Worm (Caenorhabditis elegans): ENCODE measurements around the gene ZK813.1.
A peak's percentile ranks its signal among the peaks of the same experiment; 100 is the strongest.

Gene ZK813.1

ce11 chrX:3488074-3488688 is 42.1 kb downstream of the ZK813.1 start:
- TF ChIP-seq rnt-1 (tag; optimal IDR thresholded peaks at IDR 0.05) (peak; percentile 53), unc-55 (GFP tag; optimal IDR thresholded peaks at IDR 0.05) (peak; percentile 75), ama-1 (optimal IDR thresholded peaks at IDR 0.05) (no peak), ztf-16 (tag; optimal IDR thresholded peaks at IDR 0.05) (no peak)

ce11 chrX:3488993-3489392 is 42.9 kb downstream of the ZK813.1 start, which contains the start of gene C12D12.3:
Gene C12D12.3, plus strand, starts transcription at chrX:3489293.
- TF ChIP-seq sox-4 (tag; optimal IDR thresholded peaks at IDR 0.05) = no peak
- TF ChIP-seq ceh-45 (GFP tag; IDR thresholded peaks at IDR 0.05) = no peak
- no peak for TF ChIP-seq pax-1 (tag; optimal IDR thresholded peaks at IDR 0.05)
- TF ChIP-seq nhr-11 (tag; optimal IDR thresholded peaks at IDR 0.05) = no peak

- TF ChIP-seq ama-1 (optimal IDR thresholded peaks at IDR 0.05) = no peak
- TF ChIP-seq tbx-7 (tag; optimal IDR thresholded peaks at IDR 0.05) = no peak
- TF ChIP-seq pqm-1 (tag; optimal IDR thresholded peaks at IDR 0.05) = no peak
- no peak for TF ChIP-seq F13H6.1 (tag; optimal IDR thresholded peaks at IDR 0.05)
- TF ChIP-seq eyg-1 (tag; optimal IDR thresholded peaks at IDR 0.05) = no peak
- TF ChIP-seq ceh-45 (GFP tag; IDR thresholded peaks at IDR 0.05) = no peak
- TF ChIP-seq unc-86 (tag; optimal IDR thresholded peaks at IDR 0.05) = no peak
- TF ChIP-seq pha-2 (tag; optimal IDR thresholded peaks at IDR 0.05) = no peak
- no peak for TF ChIP-seq ceh-34 (tag; optimal IDR thresholded peaks at IDR 0.05)
- TF ChIP-seq ceh-31 (tag; optimal IDR thresholded peaks at IDR 0.05) = no peak
Measured at ce11 chrX:3492431-3492830, 46.3 kb downstream of the ZK813.1 start.

- TF ChIP-seq elt-2 (tag; optimal IDR thresholded peaks at IDR 0.05) (no peak), pqm-1 (tag; optimal IDR thresholded peaks at IDR 0.05) (no peak), hlh-8 (tag; optimal IDR thresholded peaks at IDR 0.05) (no peak), unc-86 (tag; optimal IDR thresholded peaks at IDR 0.05) (no peak), pha-2 (tag; optimal IDR thresholded peaks at IDR 0.05) (no peak), dmd-4 (tag; optimal IDR thresholded peaks at IDR 0.05; ENCODE audit: borderline replicate concordance) (no peak), elt-4 (tag; optimal IDR thresholded peaks at IDR 0.05) (no peak), pha-4 (tag; optimal IDR thresholded peaks at IDR 0.05) (no peak), Y22D7AL.16 (tag; optimal IDR thresholded peaks at IDR 0.05) (no peak), lin-11 (tag; optimal IDR thresholded peaks at IDR 0.05) (no peak)
Measured at ce11 chrX:3494634-3495033, 48.5 kb downstream of the ZK813.1 start.

ce11 chrX:3495776-3496175 is 49.7 kb downstream of the ZK813.1 start, which contains the start of gene glt-1:
Gene glt-1, plus strand, starts transcription at chrX:3496026.
- TF ChIP-seq T23F11.4 (GFP tag; optimal IDR thresholded peaks at IDR 0.05) = no peak
- no peak for TF ChIP-seq ceh-30 (tag; optimal IDR thresholded peaks at IDR 0.05)
- TF ChIP-seq hlh-30 (tag; optimal IDR thresholded peaks at IDR 0.05; ENCODE audit: insufficient read depth) = no peak
- TF ChIP-seq elt-2 (tag; optimal IDR thresholded peaks at IDR 0.05) = no peak

Measured in whole organism, late embryonic.